Fruit fly (Drosophila melanogaster) whole organism, embryonic: ENCODE data around the gene Rab7.

ENCODE experiments used
- Ada2b ChIP-seq: fragments of 200-800 bp; sonication (Bioruptor generic); IDR thresholded peaks from 2 replicates; pipeline ENCODE4 v1.3.6; 2022; ENCODE audit warnings: missing biosample characterization, missing genetic modification characterization
- Aef1 ChIP-seq: fragments of 200-800 bp; sonication (Bioruptor generic); IDR thresholded peaks from 3 replicates; pipeline ENCODE4 v1.3.6; 2022; ENCODE audit warnings: missing biosample characterization, missing genetic modification characterization
- Atf6 ChIP-seq: fragments of 200-800 bp; sonication (Bioruptor generic); IDR thresholded peaks from 2 replicates; pipeline ENCODE4 v1.3.6; 2022; ENCODE audit warnings: missing biosample characterization, missing genetic modification characterization
- Awh ChIP-seq: fragments of 200-800 bp; sonication (Bioruptor generic); IDR thresholded peaks from 2 replicates; pipeline ENCODE4, ENCODE4 v1.3.6; 2022; ENCODE audit warnings: missing biosample characterization, missing genetic modification characterization
- BtbVII ChIP-seq: fragments of 200-800 bp; sonication (Bioruptor generic); optimal IDR thresholded peaks from 3 replicates; lab custom pipeline; 2017; ENCODE audit warnings: missing biosample characterization, mild to moderate bottlenecking, missing genetic modification characterization
- C15 ChIP-seq: fragments of 200-800 bp; sonication (Bioruptor generic); IDR thresholded peaks from 3 replicates; pipeline ENCODE4 v1.3.6; 2022; ENCODE audit warnings: missing biosample characterization, missing genetic modification characterization
- CG1024 ChIP-seq: fragments of 200-800 bp; sonication (Bioruptor generic); IDR thresholded peaks from 2 replicates; pipeline ENCODE4 v1.3.6; 2022; ENCODE audit warnings: missing biosample characterization, missing genetic modification characterization
- CG10431 ChIP-seq: fragments of 200-800 bp; sonication (Bioruptor generic); optimal IDR thresholded peaks from 3 replicates; lab custom pipeline; 2018; ENCODE audit warnings: missing biosample characterization, mild to moderate bottlenecking, missing genetic modification characterization
- CG10979 ChIP-seq: fragments of 200-800 bp; sonication (Bioruptor generic); optimal IDR thresholded peaks from 2 replicates; lab custom pipeline; 2018; ENCODE audit warnings: missing biosample characterization, mild to moderate bottlenecking, missing genetic modification characterization, moderate library complexity
- CG11504 ChIP-seq: fragments of 200-800 bp; sonication (Bioruptor generic); optimal IDR thresholded peaks from 3 replicates; lab custom pipeline; 2019; ENCODE audit warnings: missing biosample characterization, mild to moderate bottlenecking, missing genetic modification characterization, moderate library complexity
- CG12299 ChIP-seq: fragments of 200-800 bp; sonication (Bioruptor generic); optimal IDR thresholded peaks from 2 replicates; lab custom pipeline; 2018; ENCODE audit warnings: missing biosample characterization, mild to moderate bottlenecking, missing genetic modification characterization
- CG1233 ChIP-seq: fragments of 200-800 bp; sonication (Bioruptor generic); optimal IDR thresholded peaks from 4 replicates; lab custom pipeline; 2018; ENCODE audit warnings: missing biosample characterization, mild to moderate bottlenecking, missing genetic modification characterization
- CG13424 ChIP-seq: fragments of 200-800 bp; sonication (Bioruptor generic); optimal IDR thresholded peaks from 2 replicates; lab custom pipeline; 2019; ENCODE audit warnings: missing biosample characterization, mild to moderate bottlenecking, missing genetic modification characterization, moderate library complexity
- CG15514 ChIP-seq: fragments of 200-800 bp; sonication (Bioruptor generic); optimal IDR thresholded peaks from 3 replicates; lab custom pipeline; 2017; ENCODE audit warnings: missing biosample characterization, missing genetic modification characterization, mild to moderate bottlenecking, moderate library complexity, missing genetic modification reagents
- CG17361 ChIP-seq: fragments of 200-800 bp; sonication (Bioruptor generic); IDR thresholded peaks from 3 replicates; pipeline ENCODE4 v1.3.6; 2022; ENCODE audit warnings: missing biosample characterization, missing genetic modification characterization
- CG17829 ChIP-seq: fragments of 200-800 bp; optimal IDR thresholded peaks from 2 replicates; lab custom pipeline; 2019; ENCODE audit warnings: missing biosample characterization, mild to moderate bottlenecking, missing genetic modification characterization, moderate library complexity
- CG2712 ChIP-seq: fragments of 200-800 bp; optimal IDR thresholded peaks from 3 replicates; lab custom pipeline; 2019; ENCODE audit warnings: missing biosample characterization, mild to moderate bottlenecking, missing genetic modification characterization, moderate library complexity
- CG30403 ChIP-seq: fragments of 200-800 bp; sonication (Bioruptor generic); optimal IDR thresholded peaks from 3 replicates; lab custom pipeline; 2016; ENCODE audit warnings: missing biosample characterization, missing genetic modification characterization
- CG32532 ChIP-seq: fragments of 200-800 bp; sonication (Bioruptor generic); IDR thresholded peaks from 2 replicates; pipeline ENCODE4 v1.3.6; 2022; ENCODE audit warnings: missing biosample characterization, missing genetic modification characterization
- CG4730 ChIP-seq: fragments of 200-800 bp; sonication (Bioruptor generic); IDR thresholded peaks from 2 replicates; pipeline ENCODE4 v1.3.6; 2022; ENCODE audit warnings: missing biosample characterization, missing genetic modification characterization
- CG8281 ChIP-seq: fragments of 200-800 bp; sonication (Bioruptor generic); optimal IDR thresholded peaks from 2 replicates; lab custom pipeline; 2018; ENCODE audit warnings: missing biosample characterization, mild to moderate bottlenecking, missing genetic modification characterization, moderate library complexity
- Camta ChIP-seq: fragments of 200-800 bp; sonication (Bioruptor generic); optimal IDR thresholded peaks from 2 replicates; lab custom pipeline; 2016; ENCODE audit warnings: missing biosample characterization, missing genetic modification characterization
- D19A ChIP-seq: fragments of 200-800 bp; optimal IDR thresholded peaks from 3 replicates; lab custom pipeline; 2019; ENCODE audit warnings: missing biosample characterization, mild to moderate bottlenecking, missing genetic modification characterization, moderate library complexity
- Dek ChIP-seq: fragments of 200-800 bp; sonication (Bioruptor generic); optimal IDR thresholded peaks from 3 replicates; lab custom pipeline; 2019; ENCODE audit warnings: missing biosample characterization, mild to moderate bottlenecking, missing genetic modification characterization, moderate library complexity
- E2f1 ChIP-seq: fragments of 200-800 bp; sonication (Bioruptor generic); IDR thresholded peaks from 2 replicates; pipeline ENCODE4 v1.3.6; 2022; ENCODE audit warnings: missing biosample characterization, missing genetic modification characterization
- E2f2 ChIP-seq: fragments of 200-800 bp; sonication (Bioruptor generic); IDR thresholded peaks from 2 replicates; pipeline ENCODE4 v1.3.6; 2022; ENCODE audit warnings: missing biosample characterization, missing genetic modification characterization
- Fer2 ChIP-seq: fragments of 200-800 bp; sonication (Bioruptor generic); optimal IDR thresholded peaks from 2 replicates; lab custom pipeline; 2018; ENCODE audit warnings: missing biosample characterization, mild to moderate bottlenecking, missing genetic modification characterization, moderate library complexity
- Gug ChIP-seq: fragments of 200-800 bp; sonication (Bioruptor generic); IDR thresholded peaks from 4 replicates; pipeline ENCODE4 v1.3.6; 2022; ENCODE audit warnings: missing biosample characterization, missing genetic modification characterization
- Hr51 ChIP-seq, 2 experiments: fragments of 200-800 bp; sonication (Bioruptor generic); optimal IDR thresholded peaks; 2 replicates in 1 of 2; 3 replicates in 1 of 2; lab custom pipeline; 2016 to 2018; ENCODE audit warnings: missing biosample characterization in 2 of 2, missing genetic modification characterization in 2 of 2, mild to moderate bottlenecking in 1 of 2, moderate library complexity in 1 of 2
- Max ChIP-seq: fragments of 200-800 bp; sonication (Bioruptor generic); optimal IDR thresholded peaks from 2 replicates; lab custom pipeline; 2016; ENCODE audit warnings: missing biosample characterization, mild to moderate bottlenecking, missing genetic modification characterization
- Nf-YA ChIP-seq: fragments of 200-800 bp; sonication (Bioruptor generic); IDR thresholded peaks from 2 replicates; pipeline ENCODE4 v1.3.6; 2022; ENCODE audit warnings: missing biosample characterization, missing genetic modification characterization
- Rfx ChIP-seq: fragments of 200-800 bp; sonication (Bioruptor generic); IDR thresholded peaks from 2 replicates; pipeline ENCODE4 v1.3.6; 2022; ENCODE audit warnings: missing biosample characterization, missing genetic modification characterization
- ase ChIP-seq: fragments of 200-800 bp; sonication (Bioruptor generic); IDR thresholded peaks from 3 replicates; pipeline ENCODE4 v1.3.6; 2022; ENCODE audit warnings: missing biosample characterization, missing genetic modification characterization
- bsh ChIP-seq, 2 experiments: fragments of 200-800 bp; sonication (Bioruptor generic); optimal IDR thresholded peaks; 2 replicates each; lab custom pipeline; 2017 to 2018; ENCODE audit warnings: mild to moderate bottlenecking in 2 of 2, missing biosample characterization in 2 of 2, missing genetic modification characterization in 2 of 2, moderate library complexity in 1 of 2
- cwo ChIP-seq: fragments of 200-800 bp; sonication (Bioruptor generic); optimal IDR thresholded peaks from 3 replicates; lab custom pipeline; 2017; ENCODE audit warnings: missing biosample characterization, missing genetic modification characterization, mild to moderate bottlenecking, moderate library complexity, missing genetic modification reagents
- dpn ChIP-seq, 2 experiments: fragments of 200-800 bp; sonication (Bioruptor generic); optimal IDR thresholded peaks; 3 replicates each; lab custom pipeline; 2016; ENCODE audit warnings: missing biosample characterization in 2 of 2, missing genetic modification characterization in 2 of 2
- fd102C ChIP-seq: fragments of 200-800 bp; sonication (Bioruptor generic); optimal IDR thresholded peaks from 2 replicates; lab custom pipeline; 2018; ENCODE audit warnings: missing biosample characterization, mild to moderate bottlenecking, missing genetic modification characterization, moderate library complexity
- fd96Cb ChIP-seq: fragments of 200-800 bp; sonication (Bioruptor generic); optimal IDR thresholded peaks from 2 replicates; lab custom pipeline; 2018; ENCODE audit warnings: missing biosample characterization, mild to moderate bottlenecking, missing genetic modification characterization, moderate library complexity
- hth ChIP-seq: fragments of >200 bp; optimal IDR thresholded peaks from 2 replicates; lab custom pipeline; 2017; ENCODE audit warnings: inconsistent platforms
- ind ChIP-seq: fragments of 200-800 bp; sonication (Bioruptor generic); optimal IDR thresholded peaks from 3 replicates; lab custom pipeline; 2016; ENCODE audit warnings: missing biosample characterization, missing genetic modification characterization
- phol ChIP-seq: fragments of 200-800 bp; sonication (Bioruptor generic); optimal IDR thresholded peaks from 3 replicates; lab custom pipeline; 2018; ENCODE audit warnings: missing biosample characterization, mild to moderate bottlenecking, missing genetic modification characterization, moderate library complexity
- row ChIP-seq: fragments of 200-800 bp; sonication (Bioruptor generic); IDR thresholded peaks from 3 replicates; pipeline ENCODE4 v1.3.6; 2022; ENCODE audit warnings: missing biosample characterization, missing genetic modification characterization
- run ChIP-seq: fragments of 200-800 bp; sonication (Bioruptor generic); optimal IDR thresholded peaks from 3 replicates; lab custom pipeline; 2018; ENCODE audit warnings: missing biosample characterization, mild to moderate bottlenecking, missing genetic modification characterization
- salm ChIP-seq: fragments of 200-800 bp; sonication (Bioruptor generic); optimal IDR thresholded peaks from 2 replicates; lab custom pipeline; 2018; ENCODE audit warnings: missing biosample characterization, mild to moderate bottlenecking, missing genetic modification characterization
- sisA ChIP-seq: fragments of 200-800 bp; sonication (Bioruptor generic); IDR thresholded peaks from 2 replicates; pipeline ENCODE4 v1.3.6; 2022; ENCODE audit warnings: missing biosample characterization, missing genetic modification characterization
- sob ChIP-seq: fragments of 200-800 bp; sonication (Bioruptor generic); IDR thresholded peaks from 2 replicates; pipeline ENCODE4 v1.3.6; 2022; ENCODE audit warnings: missing biosample characterization, missing genetic modification characterization
- sug ChIP-seq: fragments of 200-800 bp; optimal IDR thresholded peaks from 2 replicates; lab custom pipeline; 2019; ENCODE audit warnings: missing biosample characterization, mild to moderate bottlenecking, missing genetic modification characterization, moderate library complexity
- tin ChIP-seq: fragments of 200-800 bp; sonication (Bioruptor generic); optimal IDR thresholded peaks from 3 replicates; lab custom pipeline; 2016; ENCODE audit warnings: missing biosample characterization, missing genetic modification characterization
- usp ChIP-seq: fragments of >200 bp; optimal IDR thresholded peaks from 2 replicates; lab custom pipeline; 2017; ENCODE audit warnings: missing biosample characterization, missing genetic modification characterization
- zfh1 ChIP-seq: fragments of 200-800 bp; sonication (Bioruptor generic); IDR thresholded peaks from 3 replicates; pipeline ENCODE4 v1.3.6; 2022; ENCODE audit warnings: missing biosample characterization, missing genetic modification characterization

Rab7 gene

dm6 chr3R:23969449-23969848 is 23.4 kb upstream of the Rab7 start (continued):
- peak; percentile 33 for TF ChIP-seq fd96Cb (tag; lab: Kevin White, UChicago)
- TF ChIP-seq Max (GFP tag; lab: Kevin White, UChicago) = no peak
- peak; percentile 55 for TF ChIP-seq phol (tag; lab: Kevin White, UChicago)
- peak; percentile 20 for TF ChIP-seq CG12299 (tag; lab: Kevin White, UChicago)
- peak; percentile 29 for TF ChIP-seq Dek (tag; lab: Kevin White, UChicago)
- TF ChIP-seq Gug (GFP tag; lab: Robert Waterston, UW) = no peak
- TF ChIP-seq E2f2 = peak; percentile 43; the same call in 1 of the 2 replicates
- TF ChIP-seq CG1024 = 0 out of 2 replicates have a peak, but pooled peaks have one; percentile 27
- peak; percentile 48 for TF ChIP-seq Rfx (GFP tag; lab: Robert Waterston, UW)
- TF ChIP-seq BtbVII = peak; percentile 36
- peak; percentile 48 for TF ChIP-seq CG30403 (GFP tag; lab: Kevin White, UChicago)
- 0 out of 2 replicates have a peak, but pooled peaks have one; percentile 16 for TF ChIP-seq Ada2b (GFP tag; lab: Robert Waterston, UW)
- peak; percentile 23 for TF ChIP-seq salm (tag; lab: Kevin White, UChicago)
- TF ChIP-seq sug (tag; lab: Kevin White, UChicago) = peak; percentile 51
- TF ChIP-seq zfh1 (GFP tag; lab: Robert Waterston, UW) = peak; percentile 29; the same call in 2 of the 3 replicates
- 0 out of 2 replicates have a peak, but pooled peaks have one; percentile 25 for TF ChIP-seq E2f1 (GFP tag; lab: Robert Waterston, UW)
- TF ChIP-seq CG11504 = peak; percentile 75
- peak; percentile 46; the same call in 1 of the 2 replicates for TF ChIP-seq Awh (GFP tag; lab: Robert Waterston, UW)
- TF ChIP-seq fd102C (GFP tag; lab: Kevin White, UChicago) = no peak
- 0 out of 2 replicates have a peak, but pooled peaks have one; percentile 40 for TF ChIP-seq CG4730
- peak; percentile 52 for TF ChIP-seq CG17829
- TF ChIP-seq C15 (GFP tag; lab: Robert Waterston, UW) = 0 out of 3 replicates have a peak, but pooled peaks have one; percentile 32
- TF ChIP-seq Hr51 (GFP tag; optimal IDR thresholded peaks at IDR 0.05; lab: Kevin White, UChicago) = peak in 1 of 2 experiments; percentile 71
- TF ChIP-seq run (tag; lab: Kevin White, UChicago) = peak; percentile 21
- 0 out of 2 replicates have a peak, but pooled peaks have one; percentile 32 for TF ChIP-seq sob (GFP tag; lab: Robert Waterston, UW)
- TF ChIP-seq CG32532 (GFP tag; lab: Robert Waterston, UW) = peak; percentile 64
- TF ChIP-seq CG17361 = peak; percentile 70; the same call in 2 of the 3 replicates
- TF ChIP-seq CG8281 (tag; lab: Kevin White, UChicago) = peak; percentile 10
- TF ChIP-seq CG15514 (GFP tag; lab: Kevin White, UChicago) = peak; percentile 14
- TF ChIP-seq CG13424 (tag; lab: Kevin White, UChicago) = peak; percentile 78
- peak; percentile 46 for TF ChIP-seq Fer2 (tag; lab: Kevin White, UChicago)
- TF ChIP-seq usp (GFP tag; lab: Kevin White, UChicago) = no peak
- TF ChIP-seq CG2712 (tag; lab: Kevin White, UChicago) = peak; percentile 62
- peak in 1 of 2 experiments; percentile 53 for TF ChIP-seq bsh (GFP tag; optimal IDR thresholded peaks at IDR 0.05; lab: Kevin White, UChicago)
- peak; percentile 76 for TF ChIP-seq row (GFP tag; lab: Robert Waterston, UW)
- peak; percentile 13 for TF ChIP-seq tin (GFP tag; lab: Kevin White, UChicago)
- TF ChIP-seq ind (GFP tag; lab: Kevin White, UChicago) = peak; percentile 26
- TF ChIP-seq cwo = peak; percentile 53
- TF ChIP-seq CG10431 (GFP tag; lab: Kevin White, UChicago) = no peak
- TF ChIP-seq Aef1 (GFP tag; lab: Robert Waterston, UW) = peak; percentile 43; the same call in 2 of the 3 replicates
- TF ChIP-seq sisA = peak; percentile 27; the same call in 1 of the 2 replicates
- TF ChIP-seq Atf6 (GFP tag; lab: Robert Waterston, UW) = peak; percentile 66
- TF ChIP-seq Camta = no peak
- TF ChIP-seq hth (lab: Kevin White, UChicago) = no peak
- peak in 1 of 2 experiments; percentile 16 for TF ChIP-seq dpn (GFP tag; optimal IDR thresholded peaks at IDR 0.05; lab: Kevin White, UChicago)
- TF ChIP-seq CG10979 (tag; lab: Kevin White, UChicago) = peak; percentile 49
- TF ChIP-seq D19A (tag; lab: Kevin White, UChicago) = peak; percentile 95
- TF ChIP-seq Nf-YA (GFP tag; lab: Robert Waterston, UW) = peak; percentile 58
- TF ChIP-seq CG1233 = peak; percentile 30
- TF ChIP-seq ase = peak; percentile 58; the same call in 1 of the 3 replicates
